Worm (Caenorhabditis elegans): ENCODE data around the gene kvs-3.

kvs-3 gene

DNA sequence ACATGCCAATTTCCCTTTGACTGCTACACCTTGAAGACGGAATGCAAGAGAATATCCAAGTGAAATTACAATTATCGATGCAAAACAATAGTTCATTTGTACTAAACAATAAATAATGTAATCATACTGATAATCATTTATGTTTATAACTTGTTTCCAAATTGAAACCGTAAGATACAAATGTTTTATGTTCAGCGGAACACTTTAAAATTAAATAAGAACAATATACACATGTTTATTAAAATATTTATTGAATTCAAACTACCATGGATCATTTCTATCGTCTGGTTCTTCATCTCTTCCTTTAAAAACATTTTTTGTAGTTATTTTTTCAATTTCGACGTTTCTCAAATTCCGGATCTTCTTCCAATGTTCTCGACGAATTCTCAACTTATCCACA lies 37.3 kb downstream of the kvs-3 start, which contains the start of gene ttr-40:
Gene ttr-40 (minus strand): TSS at position 101 of the 400 bp plus-strand sequence.
- TF ChIP-seq cog-1 (tag; optimal IDR thresholded peaks at IDR 0.05) (no peak), flt-1 (GFP tag; IDR thresholded peaks at IDR 0.05) (no peak), ref-1 (GFP tag; conservative IDR thresholded peaks at IDR 0.05) (no peak), med-1 (GFP tag; optimal IDR thresholded peaks at IDR 0.05; ENCODE audit: insufficient read depth) (no peak), ztf-29 (GFP tag; IDR thresholded peaks at IDR 0.05) (no peak), klf-2 (GFP tag; conservative IDR thresholded peaks at IDR 0.05) (no peak), ztf-23 (GFP tag; IDR thresholded peaks at IDR 0.05) (no peak), T22C8.4 (GFP tag; IDR thresholded peaks at IDR 0.05) (no peak), tab-1 (GFP tag; IDR thresholded peaks at IDR 0.05) (no peak)

DNA sequence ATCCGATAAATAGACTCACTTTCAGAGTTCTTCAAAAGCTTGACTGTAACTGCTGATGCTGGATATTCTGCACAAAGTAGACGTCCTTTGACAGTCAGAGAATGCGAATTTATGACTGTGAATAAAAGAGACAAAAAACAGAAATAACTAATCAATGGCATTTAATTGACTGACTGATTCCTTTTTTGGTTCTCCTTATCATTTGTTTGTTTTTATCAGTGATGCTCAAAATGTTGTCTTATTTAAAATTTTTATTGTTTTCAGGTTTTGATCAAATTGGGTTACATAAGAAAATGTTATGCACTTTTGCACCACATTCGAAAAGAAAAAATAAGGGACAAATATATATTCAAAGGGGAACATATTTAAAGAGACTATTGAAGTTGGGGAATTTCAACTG lies 38.2 kb downstream of the kvs-3 start, which contains the start of gene ttr-49:
Gene ttr-49 (minus strand): TSS at position 171 of the 400 bp plus-strand sequence.
- TF ChIP-seq tab-1 (GFP tag; IDR thresholded peaks at IDR 0.05) (no peak), ztf-23 (GFP tag; IDR thresholded peaks at IDR 0.05) (no peak), flt-1 (GFP tag; IDR thresholded peaks at IDR 0.05) (no peak), ref-1 (GFP tag; conservative IDR thresholded peaks at IDR 0.05) (no peak), cog-1 (tag; optimal IDR thresholded peaks at IDR 0.05) (no peak), ztf-29 (GFP tag; IDR thresholded peaks at IDR 0.05) (no peak), T22C8.4 (GFP tag; IDR thresholded peaks at IDR 0.05) (no peak), med-1 (GFP tag; optimal IDR thresholded peaks at IDR 0.05; ENCODE audit: insufficient read depth) (no peak), klf-2 (GFP tag; conservative IDR thresholded peaks at IDR 0.05) (no peak)

DNA sequence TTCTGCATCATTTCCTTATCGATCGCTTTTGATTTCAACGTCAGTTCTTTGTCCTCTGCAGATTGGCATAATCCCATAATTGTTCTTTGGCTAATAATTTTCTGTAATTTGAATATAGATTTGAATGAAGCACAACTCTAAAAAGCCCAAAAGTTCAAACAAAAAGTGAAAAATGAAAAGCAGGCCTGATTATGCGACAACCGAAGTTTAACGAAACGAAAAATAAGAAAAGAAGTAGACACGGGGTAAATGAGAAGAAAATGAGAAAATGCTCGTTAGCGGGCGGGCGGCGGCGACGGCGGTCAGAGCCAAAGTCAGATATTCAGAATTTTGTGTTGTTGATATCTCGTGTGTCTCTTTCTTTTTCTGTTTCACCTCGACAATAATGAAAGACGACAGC lies 41.6 kb downstream of the kvs-3 start, which contains the start of gene gpa-3:
Gene gpa-3 (minus strand): TSS at position 101 of the 400 bp plus-strand sequence.
- TF ChIP-seq klf-2 (GFP tag; conservative IDR thresholded peaks at IDR 0.05), result no peak
- no peak for TF ChIP-seq T22C8.4 (GFP tag; IDR thresholded peaks at IDR 0.05)
- no peak for TF ChIP-seq ztf-23 (GFP tag; IDR thresholded peaks at IDR 0.05)
- TF ChIP-seq cog-1 (tag; optimal IDR thresholded peaks at IDR 0.05), result no peak

Data from whole organism, midembryonic.